Worm (Caenorhabditis elegans) whole organism, L4/young adult: ENCODE results near the gene flp-2.

ENCODE experiments used
- dao-5 ChIP-seq: sonication (generic microtip); optimal IDR thresholded peaks from 2 replicates; lab custom pipeline; 2016; ENCODE audit warnings: missing genotype, missing genetic modification characterization, moderate library complexity, missing compliant biosample characterization
- him-1 ChIP-seq: sonication (generic microtip); optimal IDR thresholded peaks from 2 replicates; lab custom pipeline; 2016; ENCODE audit warnings: missing genotype, missing genetic modification reagents, missing genetic modification characterization, missing compliant biosample characterization

ce11 chrX:10078089-10078488 lies 17.0 kb downstream of the flp-2 start:
- TF ChIP-seq him-1 (tag; lab: Kevin White, UChicago) (no peak), dao-5 (tag; lab: Kevin White, UChicago) (no peak)
